Fruit fly (Drosophila melanogaster) whole organism, embryonic: Measurements from ENCODE around the gene obe.

ENCODE experiments used
- Aef1 ChIP-seq: fragments of 200-800 bp; sonication (Bioruptor generic); IDR thresholded peaks from 3 replicates; pipeline ENCODE4 v1.3.6; 2022; ENCODE audit warnings: missing biosample characterization, missing genetic modification characterization
- Awh ChIP-seq: fragments of 200-800 bp; sonication (Bioruptor generic); IDR thresholded peaks from 2 replicates; pipeline ENCODE4, ENCODE4 v1.3.6; 2022; ENCODE audit warnings: missing biosample characterization, missing genetic modification characterization
- CG10147 ChIP-seq: fragments of 200-800 bp; sonication (Bioruptor generic); optimal IDR thresholded peaks from 2 replicates; lab custom pipeline; 2019; ENCODE audit warnings: missing biosample characterization, mild to moderate bottlenecking, missing genetic modification characterization, moderate library complexity
- CG10274 ChIP-seq: fragments of 200-800 bp; sonication (Bioruptor generic); optimal IDR thresholded peaks from 3 replicates; lab custom pipeline; 2017; ENCODE audit warnings: missing biosample characterization, mild to moderate bottlenecking, missing genetic modification characterization
- CG10979 ChIP-seq: fragments of 200-800 bp; sonication (Bioruptor generic); optimal IDR thresholded peaks from 2 replicates; lab custom pipeline; 2018; ENCODE audit warnings: missing biosample characterization, mild to moderate bottlenecking, missing genetic modification characterization, moderate library complexity
- CG12236 ChIP-seq: fragments of 200-800 bp; sonication (Bioruptor generic); optimal IDR thresholded peaks from 2 replicates; lab custom pipeline; 2016; ENCODE audit warnings: missing biosample characterization, missing genetic modification characterization
- CG1529 ChIP-seq: fragments of 200-800 bp; sonication (Bioruptor generic); optimal IDR thresholded peaks from 3 replicates; lab custom pipeline; 2018; ENCODE audit warnings: missing biosample characterization, missing genetic modification characterization
- CG16863 ChIP-seq: fragments of 200-800 bp; sonication (Bioruptor generic); optimal IDR thresholded peaks from 3 replicates; lab custom pipeline; 2016; ENCODE audit warnings: missing biosample characterization, missing genetic modification characterization
- CG17328 ChIP-seq: fragments of 200-800 bp; sonication (Bioruptor generic); IDR thresholded peaks from 2 replicates; pipeline ENCODE4 v1.3.6; 2022; ENCODE audit warnings: missing biosample characterization, missing genetic modification characterization
- CG17802 ChIP-seq: fragments of 200-800 bp; sonication (Bioruptor generic); optimal IDR thresholded peaks from 2 replicates; lab custom pipeline; 2018; ENCODE audit warnings: missing biosample characterization, mild to moderate bottlenecking, missing genetic modification characterization, moderate library complexity
- CG17912 ChIP-seq: fragments of 200-800 bp; sonication (Bioruptor generic); optimal IDR thresholded peaks from 2 replicates; lab custom pipeline; 2018; ENCODE audit warnings: missing biosample characterization, mild to moderate bottlenecking, missing genetic modification characterization
- CG18764 ChIP-seq: fragments of 200-800 bp; sonication (Bioruptor generic); optimal IDR thresholded peaks from 3 replicates; lab custom pipeline; 2016; ENCODE audit warnings: missing biosample characterization, missing genetic modification characterization
- CG34376 ChIP-seq: fragments of 200-800 bp; sonication (Bioruptor generic); optimal IDR thresholded peaks from 2 replicates; lab custom pipeline; 2018; ENCODE audit warnings: missing biosample characterization, mild to moderate bottlenecking, missing genetic modification characterization
- CG3838 ChIP-seq: fragments of 200-800 bp; sonication (Bioruptor generic); optimal IDR thresholded peaks from 3 replicates; lab custom pipeline; 2016; ENCODE audit warnings: missing biosample characterization, missing genetic modification characterization
- CG5180 ChIP-seq: fragments of 200-800 bp; sonication (Bioruptor generic); optimal IDR thresholded peaks from 3 replicates; lab custom pipeline; 2017; ENCODE audit warnings: missing biosample characterization, missing genetic modification characterization, mild to moderate bottlenecking, moderate library complexity, missing genetic modification reagents
- CG6175 ChIP-seq: fragments of 200-800 bp; sonication (Bioruptor generic); IDR thresholded peaks from 3 replicates; pipeline ENCODE4 v1.3.6; 2022; ENCODE audit warnings: missing biosample characterization, missing genetic modification characterization
- CG6254 ChIP-seq: fragments of 200-800 bp; sonication (Bioruptor generic); optimal IDR thresholded peaks from 3 replicates; lab custom pipeline; 2017; ENCODE audit warnings: mild to moderate bottlenecking, missing biosample characterization, missing genetic modification reagents, missing genetic modification characterization
- CG6791 ChIP-seq: fragments of 200-800 bp; sonication (Bioruptor generic); IDR thresholded peaks from 3 replicates; pipeline ENCODE4 v1.3.6; 2022; ENCODE audit warnings: missing biosample characterization, missing genetic modification characterization; ENCODE audit not compliant: partially characterized antibody
- CG9609 ChIP-seq: fragments of 200-800 bp; sonication (Bioruptor generic); optimal IDR thresholded peaks from 3 replicates; lab custom pipeline; 2016; ENCODE audit warnings: missing biosample characterization, missing genetic modification characterization
- CTCF ChIP-seq: fragments of 200-800 bp; sonication (Bioruptor generic); optimal IDR thresholded peaks from 2 replicates; lab custom pipeline; 2017; ENCODE audit warnings: missing biosample characterization, mild to moderate bottlenecking, missing genetic modification characterization, moderate library complexity
- Chrac-16 ChIP-seq: fragments of 200-800 bp; sonication (Bioruptor generic); optimal IDR thresholded peaks from 3 replicates; lab custom pipeline; 2016; ENCODE audit warnings: missing biosample characterization, missing genetic modification characterization
- HLH54F ChIP-seq: fragments of 200-800 bp; sonication (Bioruptor generic); optimal IDR thresholded peaks from 3 replicates; lab custom pipeline; 2016; ENCODE audit warnings: missing biosample characterization, missing genetic modification characterization
- Med ChIP-seq: fragments of 200-800 bp; sonication (Bioruptor generic); peaks from one replicate; lab custom pipeline; 2016; ENCODE audit warnings: missing biosample characterization, missing genetic modification characterization, mild to moderate bottlenecking, inconsistent platforms, moderate library complexity
- Myb ChIP-seq: fragments of 200-800 bp; sonication (Bioruptor generic); optimal IDR thresholded peaks from 2 replicates; lab custom pipeline; 2016; ENCODE audit warnings: missing biosample characterization, missing genetic modification characterization
- Scr ChIP-seq: fragments of 200-800 bp; sonication (Bioruptor generic); IDR thresholded peaks from 2 replicates; pipeline ENCODE4 v1.3.6; 2022; ENCODE audit warnings: missing biosample characterization, missing genetic modification characterization; ENCODE audit not compliant: partially characterized antibody
- Sin3A ChIP-seq: fragments of >200 bp; optimal IDR thresholded peaks from 2 replicates; lab custom pipeline; 2018
- az2 ChIP-seq: fragments of 200-800 bp; sonication (Bioruptor generic); optimal IDR thresholded peaks from 3 replicates; lab custom pipeline; 2016; ENCODE audit warnings: missing biosample characterization, missing genetic modification characterization
- br ChIP-seq: fragments of >200 bp; optimal IDR thresholded peaks from 2 replicates; lab custom pipeline; 2017
- chif ChIP-seq, 2 experiments: fragments of 200-800 bp; sonication (Bioruptor generic); optimal IDR thresholded peaks; 3 replicates each; lab custom pipeline; 2016; ENCODE audit warnings: missing biosample characterization in 2 of 2, missing genetic modification characterization in 2 of 2
- cwo ChIP-seq: fragments of 200-800 bp; sonication (Bioruptor generic); optimal IDR thresholded peaks from 3 replicates; lab custom pipeline; 2017; ENCODE audit warnings: missing biosample characterization, missing genetic modification characterization, mild to moderate bottlenecking, moderate library complexity, missing genetic modification reagents
- exex ChIP-seq: fragments of 200-800 bp; sonication (Bioruptor generic); optimal IDR thresholded peaks from 4 replicates; lab custom pipeline; 2018; ENCODE audit warnings: missing biosample characterization, mild to moderate bottlenecking, missing genetic modification characterization, moderate library complexity
- ftz-f1 ChIP-seq: fragments of 200-800 bp; sonication (Bioruptor generic); optimal IDR thresholded peaks from 2 replicates; lab custom pipeline; 2016; ENCODE audit warnings: missing biosample characterization, missing genetic modification characterization
- gcm2 ChIP-seq: fragments of 200-800 bp; sonication (Bioruptor generic); optimal IDR thresholded peaks from 2 replicates; lab custom pipeline; 2016; ENCODE audit warnings: missing biosample characterization, missing genetic modification characterization
- gem ChIP-seq: fragments of 200-800 bp; sonication (Bioruptor generic); optimal IDR thresholded peaks from 2 replicates; lab custom pipeline; 2019; ENCODE audit warnings: missing biosample characterization, mild to moderate bottlenecking, missing genetic modification characterization, moderate library complexity
- grau ChIP-seq: fragments of 200-800 bp; optimal IDR thresholded peaks from 3 replicates; lab custom pipeline; 2019; ENCODE audit warnings: missing biosample characterization, mild to moderate bottlenecking, missing genetic modification characterization, moderate library complexity
- ham ChIP-seq: fragments of 200-800 bp; sonication (Bioruptor generic); IDR thresholded peaks from 2 replicates; pipeline ENCODE4 v1.3.6; 2022; ENCODE audit warnings: missing biosample characterization, missing genetic modification characterization
- hbn ChIP-seq: fragments of 200-800 bp; sonication (Bioruptor generic); IDR thresholded peaks from 2 replicates; pipeline ENCODE4 v1.3.6; 2022; ENCODE audit warnings: missing biosample characterization, missing genetic modification characterization; ENCODE audit not compliant: partially characterized antibody
- jing ChIP-seq: fragments of 200-800 bp; sonication (Bioruptor generic); optimal IDR thresholded peaks from 2 replicates; lab custom pipeline; 2018; ENCODE audit warnings: missing biosample characterization, mild to moderate bottlenecking, missing genetic modification characterization
- lola ChIP-seq, 3 experiments: fragments of >200 bp in 2 of 3; fragments of 200-800 bp in 1 of 3; sonication (Bioruptor generic) in 1 of 3; optimal IDR thresholded peaks; 2 replicates each; lab custom pipeline; 2017 to 2019; ENCODE audit warnings: missing biosample characterization in 3 of 3, missing genetic modification characterization in 3 of 3, mild to moderate bottlenecking in 1 of 3, moderate library complexity in 1 of 3
- lov ChIP-seq, 2 experiments: fragments of 200-800 bp in 1 of 2; fragments of >200 bp in 1 of 2; sonication (Bioruptor generic) in 1 of 2; IDR thresholded peaks in 1 of 2; optimal IDR thresholded peaks in 1 of 2; 2 replicates in 1 of 2; 3 replicates in 1 of 2; pipeline versions ENCODE4 v1.3.6 to Lab custom; 2017 to 2022; ENCODE audit warnings: missing biosample characterization in 1 of 2, missing genetic modification characterization in 1 of 2
- sens ChIP-seq: fragments of 200-800 bp; sonication (Bioruptor generic); peaks from one replicate; lab custom pipeline; 2016; ENCODE audit warnings: missing biosample characterization, missing genetic modification characterization
- so ChIP-seq: fragments of 200-800 bp; sonication (Bioruptor generic); IDR thresholded peaks from 3 replicates; pipeline ENCODE4 v1.3.6; 2022; ENCODE audit warnings: missing biosample characterization, missing genetic modification characterization
- sqz ChIP-seq: fragments of 200-800 bp; sonication (Bioruptor generic); optimal IDR thresholded peaks from 3 replicates; lab custom pipeline; 2018; ENCODE audit warnings: missing biosample characterization, mild to moderate bottlenecking, missing genetic modification characterization
- sr ChIP-seq: fragments of 200-800 bp; sonication (Bioruptor generic); IDR thresholded peaks from 3 replicates; pipeline ENCODE4 v1.3.6; 2022; ENCODE audit warnings: missing biosample characterization, missing genetic modification characterization
- tio ChIP-seq: fragments of 200-800 bp; sonication (Bioruptor generic); optimal IDR thresholded peaks from 2 replicates; lab custom pipeline; 2017; ENCODE audit warnings: missing biosample characterization, missing genetic modification characterization, inconsistent platforms
- tll ChIP-seq, 2 experiments: fragments of 200-800 bp in 1 of 2; fragments of >200 bp in 1 of 2; sonication (Bioruptor generic) in 1 of 2; optimal IDR thresholded peaks; 2 replicates each; lab custom pipeline; 2017 to 2019; ENCODE audit warnings: missing biosample characterization in 2 of 2, missing genetic modification characterization in 2 of 2, mild to moderate bottlenecking in 1 of 2, moderate library complexity in 1 of 2

obe gene

dm6 chr3R:15458186-15458715 is 27.6 kb upstream of the obe start:
- TF ChIP-seq Awh (GFP tag; lab: Robert Waterston, UW) = peak; percentile 63; the same call in 1 of the 2 replicates
- TF ChIP-seq CG5180 (GFP tag; lab: Kevin White, UChicago) = peak; percentile 15
- no peak for TF ChIP-seq CG10979
- peak; percentile 20 for TF ChIP-seq CG34376
- no peak for TF ChIP-seq ham (GFP tag; lab: Robert Waterston, UW)
- no peak for TF ChIP-seq Sin3A

dm6 chr3R:15463172-15463571 is 22.7 kb upstream of the obe start:
- no peak for TF ChIP-seq CG6254 (GFP tag; lab: Kevin White, UChicago)
- no peak for TF ChIP-seq jing
- TF ChIP-seq gem (tag; lab: Kevin White, UChicago) = no peak
- no peak for TF ChIP-seq CG1529 (GFP tag; lab: Kevin White, UChicago)
- TF ChIP-seq HLH54F (GFP tag; lab: Kevin White, UChicago) = no peak
- no peak for TF ChIP-seq az2
- no peak for TF ChIP-seq CG10274 (GFP tag; lab: Kevin White, UChicago)
- no peak for TF ChIP-seq Chrac-16 (GFP tag; lab: Kevin White, UChicago)
- no peak for TF ChIP-seq cwo (GFP tag; lab: Kevin White, UChicago)
- no peak for TF ChIP-seq grau (tag; lab: Kevin White, UChicago)
- TF ChIP-seq tll (GFP tag; optimal IDR thresholded peaks at IDR 0.05; lab: Kevin White, UChicago) = no peak
- no peak for TF ChIP-seq lola (GFP tag; optimal IDR thresholded peaks at IDR 0.05; lab: Kevin White, UChicago)
- no peak for TF ChIP-seq lov (optimal IDR thresholded peaks at IDR 0.05; lab: Kevin White, UChicago)
- TF ChIP-seq lov (GFP tag; IDR thresholded peaks at IDR 0.05; lab: Robert Waterston, UW) = 0 out of 3 replicates have a peak, but pooled peaks have one; percentile 25
- TF ChIP-seq sr = 0 out of 3 replicates have a peak, but pooled peaks have one; percentile 43
- peak; percentile 18 for TF ChIP-seq sens (GFP tag; lab: Kevin White, UChicago)
- no peak for TF ChIP-seq CG17912 (GFP tag; lab: Kevin White, UChicago)
- TF ChIP-seq Sin3A = no peak
- TF ChIP-seq, all 482 proteins: peak for 3

DNA sequence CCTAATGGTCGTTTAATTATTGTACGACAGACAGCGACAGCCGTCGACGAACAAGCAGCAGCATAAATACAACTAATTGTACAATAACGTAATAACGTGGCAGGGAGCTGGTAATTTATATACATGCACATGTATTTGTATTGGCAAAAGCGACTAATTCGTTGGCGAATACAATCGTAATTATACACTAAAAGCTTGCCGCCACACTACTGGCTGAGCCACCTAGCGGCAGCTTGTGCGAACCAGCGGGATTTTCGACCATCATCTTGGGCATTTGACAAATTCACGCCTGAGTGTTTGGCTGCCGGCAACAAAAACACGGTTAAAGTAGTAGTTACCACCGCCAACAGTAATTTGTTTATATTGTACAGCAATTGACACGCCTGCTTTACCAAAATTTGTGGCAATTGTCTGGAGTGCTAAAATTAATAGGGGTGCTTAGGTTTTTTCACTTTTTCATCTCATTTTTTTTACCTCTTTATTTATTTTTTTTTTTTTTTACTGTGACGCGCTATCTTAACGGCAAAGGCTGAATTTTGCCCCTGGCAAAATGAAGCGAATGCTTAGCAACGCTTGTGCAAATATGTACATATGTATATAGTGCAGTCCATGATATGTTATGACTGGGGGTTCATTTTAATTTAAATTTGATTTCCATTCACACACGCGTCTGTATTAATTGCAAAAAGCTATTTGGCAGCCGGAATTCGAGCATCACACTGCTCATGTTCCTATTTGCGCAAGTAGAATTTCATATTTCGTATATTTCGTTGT is 17.7 kb upstream of the obe start:
- no peak for TF ChIP-seq CG18764 (GFP tag; lab: Kevin White, UChicago)
- TF ChIP-seq Aef1 (GFP tag; lab: Robert Waterston, UW) = no peak
- no peak for TF ChIP-seq CG3838 (GFP tag; lab: Kevin White, UChicago)
- TF ChIP-seq Myb (GFP tag; lab: Kevin White, UChicago) = no peak
- TF ChIP-seq CG6175 (GFP tag; lab: Robert Waterston, UW) = 0 out of 3 replicates have a peak, but pooled peaks have one; percentile 38
- 0 out of 3 replicates have a peak, but pooled peaks have one; percentile 17 for TF ChIP-seq so (GFP tag; lab: Robert Waterston, UW)
- peak; percentile 33 for TF ChIP-seq tio (GFP tag; lab: Kevin White, UChicago)
- no peak for TF ChIP-seq ftz-f1
- TF ChIP-seq CG10147 (GFP tag; lab: Kevin White, UChicago) = no peak
- peak; percentile 59 for TF ChIP-seq sens (GFP tag; lab: Kevin White, UChicago)
- no peak for TF ChIP-seq exex (tag; lab: Kevin White, UChicago)
- TF ChIP-seq CG17802 = no peak
- no peak for TF ChIP-seq br (lab: Kevin White, UChicago)
- no peak for TF ChIP-seq hbn
- TF ChIP-seq CG16863 (GFP tag; lab: Kevin White, UChicago) = peak; percentile 0
- peak; percentile 87 for TF ChIP-seq CTCF (GFP tag; lab: Kevin White, UChicago)
- no peak for TF ChIP-seq sqz
- no peak for TF ChIP-seq CG9609 (GFP tag; lab: Kevin White, UChicago)
- peak; percentile 84 for TF ChIP-seq CG10979
- no peak for TF ChIP-seq CG12236
- TF ChIP-seq Med = peak; percentile 16
- no peak for TF ChIP-seq lov (optimal IDR thresholded peaks at IDR 0.05; lab: Kevin White, UChicago)
- TF ChIP-seq lov (GFP tag; IDR thresholded peaks at IDR 0.05; lab: Robert Waterston, UW) = no peak
- TF ChIP-seq CG17328 (GFP tag; lab: Robert Waterston, UW) = no peak
- no peak for TF ChIP-seq gcm2 (GFP tag; lab: Kevin White, UChicago)
- TF ChIP-seq chif (GFP tag; optimal IDR thresholded peaks at IDR 0.05; lab: Kevin White, UChicago) = no peak
- no peak for TF ChIP-seq Scr
- peak; percentile 27; the same call in 1 of the 3 replicates for TF ChIP-seq CG6791 (GFP tag; lab: Robert Waterston, UW)
